Worm (Caenorhabditis elegans) whole organism, L4 larva: ENCODE measurements around the gene F20G2.3.

Experiments used
- jun-1 ChIP-seq: fragments of 150-350 bp; optimal IDR thresholded peaks from 2 replicates; lab custom pipeline; 2014; ENCODE audit warnings: missing biosample characterization, missing genetic modification reagents, missing genetic modification characterization
- tra-1 ChIP-seq: fragments of 200-800 bp; sonication (Bioruptor generic); IDR thresholded peaks from 2 replicates; pipeline ENCODE4 v1.3.6; 2022; ENCODE audit warnings: missing genetic modification reagents, missing genetic modification characterization, missing compliant biosample characterization

DNA sequence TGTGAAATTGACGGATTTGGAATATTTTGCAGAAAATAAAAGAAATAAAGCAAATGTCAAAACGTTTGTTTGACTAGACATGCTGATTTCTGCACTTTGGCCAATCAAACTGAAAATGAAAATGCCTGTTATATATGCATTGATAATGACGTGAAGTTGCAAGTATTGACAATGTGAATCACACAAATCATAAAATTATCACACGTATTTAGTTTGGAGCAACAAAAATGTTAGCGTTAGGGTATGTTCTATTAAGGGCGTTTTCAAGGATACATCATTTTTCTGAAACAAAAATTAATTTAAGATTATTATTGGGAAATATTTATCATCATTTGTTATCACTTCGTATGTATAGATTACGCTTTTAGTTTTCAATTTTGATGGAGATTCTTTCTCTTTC is 16.5 kb downstream of the F20G2.3 start, which contains the start of gene cld-9:
- TF ChIP-seq tra-1 (GFP tag; lab: Robert Waterston, UW) (no peak), jun-1 (tag; lab: Kevin White, UChicago) (no peak)
